Worm (Caenorhabditis elegans) whole organism, L2 larva: ENCODE results near the gene Y54G11A.19.
"Not testable (repeated sequence)": the region's sequence is repeated elsewhere in the genome, so short reads cannot be mapped to it uniquely, and the experiment has no call there.

Source experiments
- C34F6.9 ChIP-seq: fragments of 150-350 bp; optimal IDR thresholded peaks from 2 replicates; lab custom pipeline; 2014; ENCODE audit warnings: missing biosample characterization, missing genetic modification characterization
- F13H6.1 ChIP-seq: sonication (generic microtip); optimal IDR thresholded peaks from 2 replicates; lab custom pipeline; 2016; ENCODE audit warnings: missing genetic modification characterization, missing compliant biosample characterization
- R02D3.7 ChIP-seq: fragments of 150-350 bp; optimal IDR thresholded peaks from 2 replicates; lab custom pipeline; 2014; ENCODE audit warnings: missing biosample characterization, missing genetic modification characterization
- Y55F3AM.14 ChIP-seq: fragments of 200-800 bp; sonication (Bioruptor generic); optimal IDR thresholded peaks from 2 replicates; lab custom pipeline; 2018; ENCODE audit warnings: mild to moderate bottlenecking, missing genetic modification characterization, missing compliant biosample characterization
- ZK546.5 ChIP-seq: sonication (generic microtip); optimal IDR thresholded peaks from 2 replicates; lab custom pipeline; 2017; ENCODE audit warnings: missing biosample characterization, missing genetic modification characterization
- alr-1 ChIP-seq: fragments of 150-350 bp; optimal IDR thresholded peaks from 2 replicates; lab custom pipeline; 2014; ENCODE audit warnings: missing biosample characterization, missing genetic modification characterization
- ama-1 ChIP-seq: fragments of 150-350 bp; optimal IDR thresholded peaks from 2 replicates; lab custom pipeline; 2018; ENCODE audit warnings: inconsistent platforms
- blmp-1 ChIP-seq: sonication (generic microtip); optimal IDR thresholded peaks from 2 replicates; lab custom pipeline; 2017; ENCODE audit warnings: missing genetic modification characterization, mild to moderate bottlenecking, missing compliant biosample characterization, antibody characterized with exemption, moderate library complexity; ENCODE audit not compliant: insufficient read depth
- ceh-16 ChIP-seq: fragments of 150-350 bp; optimal IDR thresholded peaks from 2 replicates; lab custom pipeline; 2014; ENCODE audit warnings: missing biosample characterization, missing genetic modification characterization
- ceh-82 ChIP-seq: fragments of 150-350 bp; optimal IDR thresholded peaks from 2 replicates; lab custom pipeline; 2014; ENCODE audit warnings: missing biosample characterization, missing genetic modification characterization
- crh-2 ChIP-seq: sonication (generic microtip); optimal IDR thresholded peaks from 2 replicates; lab custom pipeline; 2017; ENCODE audit warnings: missing biosample characterization, missing genetic modification characterization
- dmd-4 ChIP-seq: sonication (generic microtip); optimal IDR thresholded peaks from 2 replicates; lab custom pipeline; 2017; ENCODE audit warnings: missing biosample characterization, missing genetic modification characterization
- egl-27 ChIP-seq: sonication (generic microtip); optimal IDR thresholded peaks from 3 replicates; lab custom pipeline; 2017; ENCODE audit warnings: missing biosample characterization, missing genetic modification reagents, missing genetic modification characterization
- elt-3 ChIP-seq: sonication (generic microtip); optimal IDR thresholded peaks from 2 replicates; lab custom pipeline; 2017; ENCODE audit warnings: missing biosample characterization, missing genetic modification characterization
- fos-1 ChIP-seq: fragments of 150-350 bp; optimal IDR thresholded peaks from 2 replicates; lab custom pipeline; 2014; ENCODE audit warnings: missing biosample characterization, missing genetic modification characterization
- gmeb-1 ChIP-seq: fragments of 150-350 bp; optimal IDR thresholded peaks from 2 replicates; lab custom pipeline; 2014; ENCODE audit warnings: missing biosample characterization, missing genetic modification characterization
- lin-13 ChIP-seq: fragments of 150-350 bp; optimal IDR thresholded peaks from 2 replicates; lab custom pipeline; 2014; ENCODE audit warnings: missing biosample characterization, missing genetic modification reagents, missing genetic modification characterization
- lin-39 ChIP-seq: fragments of 150-350 bp; optimal IDR thresholded peaks from 2 replicates; lab custom pipeline; 2014; ENCODE audit warnings: missing biosample characterization, missing genetic modification reagents, missing genetic modification characterization
- lsy-2 ChIP-seq, 2 experiments: fragments of 150-350 bp in 1 of 2; sonication (generic microtip) in 1 of 2; optimal IDR thresholded peaks; 2 replicates each; lab custom pipeline; 2014 to 2017; ENCODE audit warnings: missing biosample characterization in 2 of 2, missing genetic modification characterization in 2 of 2
- mab-5 ChIP-seq: fragments of 150-350 bp; optimal IDR thresholded peaks from 2 replicates; lab custom pipeline; 2014; ENCODE audit warnings: missing biosample characterization, missing genetic modification characterization
- mdl-1 ChIP-seq, 2 experiments: fragments of 150-350 bp in 1 of 2; sonication (generic microtip) in 1 of 2; optimal IDR thresholded peaks; 2 replicates each; lab custom pipeline; 2017; ENCODE audit warnings: missing biosample characterization in 2 of 2, missing genetic modification characterization in 2 of 2
- nhr-129 ChIP-seq: fragments of 150-350 bp; optimal IDR thresholded peaks from 2 replicates; lab custom pipeline; 2014; ENCODE audit warnings: missing biosample characterization, missing genetic modification characterization
- nhr-21 ChIP-seq: fragments of 150-350 bp; optimal IDR thresholded peaks from 2 replicates; lab custom pipeline; 2014; ENCODE audit warnings: missing biosample characterization, missing genetic modification characterization
- nhr-237 ChIP-seq: fragments of 150-350 bp; optimal IDR thresholded peaks from 2 replicates; lab custom pipeline; 2014; ENCODE audit warnings: missing biosample characterization, missing genetic modification characterization
- nhr-25 ChIP-seq: fragments of 150-350 bp; sonication (generic microtip); optimal IDR thresholded peaks from 3 replicates; lab custom pipeline; 2014; ENCODE audit warnings: missing biosample characterization, missing genetic modification characterization
- nhr-77 ChIP-seq: fragments of 150-350 bp; optimal IDR thresholded peaks from 2 replicates; lab custom pipeline; 2014; ENCODE audit warnings: missing biosample characterization, missing genetic modification characterization
- peb-1 ChIP-seq: fragments of 150-350 bp; optimal IDR thresholded peaks from 2 replicates; lab custom pipeline; 2014; ENCODE audit warnings: missing biosample characterization, missing genetic modification characterization
- sem-4 ChIP-seq: fragments of 150-350 bp; optimal IDR thresholded peaks from 2 replicates; lab custom pipeline; 2014; ENCODE audit warnings: missing biosample characterization, missing genetic modification reagents, missing genetic modification characterization
- skn-1 ChIP-seq: sonication (generic microtip); optimal IDR thresholded peaks from 2 replicates; lab custom pipeline; 2017; ENCODE audit warnings: missing biosample characterization, missing genetic modification characterization
- sma-3 ChIP-seq: sonication (generic microtip); optimal IDR thresholded peaks from 2 replicates; lab custom pipeline; 2016; ENCODE audit warnings: missing genetic modification reagents, missing genetic modification characterization, missing compliant biosample characterization
- sma-9 ChIP-seq, 2 experiments: fragments of 150-350 bp in 1 of 2; sonication (generic microtip) in 1 of 2; optimal IDR thresholded peaks; 2 replicates each; lab custom pipeline; 2014 to 2016; ENCODE audit warnings: missing genetic modification characterization in 2 of 2, mild to moderate bottlenecking in 1 of 2, missing biosample characterization in 1 of 2, missing compliant biosample characterization in 1 of 2, missing genetic modification reagents in 1 of 2, moderate library complexity in 1 of 2
- unc-55 ChIP-seq: fragments of 150-350 bp; sonication (generic microtip); optimal IDR thresholded peaks from 3 replicates; lab custom pipeline; 2014; ENCODE audit warnings: missing biosample characterization, missing genetic modification reagents, missing genetic modification characterization
- unc-62 ChIP-seq: fragments of 150-350 bp; optimal IDR thresholded peaks from 2 replicates; lab custom pipeline; 2014; ENCODE audit warnings: missing biosample characterization, missing genetic modification reagents, missing genetic modification characterization
- ztf-11 ChIP-seq: sonication (generic microtip); optimal IDR thresholded peaks from 2 replicates; lab custom pipeline; 2017; ENCODE audit warnings: missing biosample characterization, missing genetic modification characterization

The Y54G11A.19 gene

DNA sequence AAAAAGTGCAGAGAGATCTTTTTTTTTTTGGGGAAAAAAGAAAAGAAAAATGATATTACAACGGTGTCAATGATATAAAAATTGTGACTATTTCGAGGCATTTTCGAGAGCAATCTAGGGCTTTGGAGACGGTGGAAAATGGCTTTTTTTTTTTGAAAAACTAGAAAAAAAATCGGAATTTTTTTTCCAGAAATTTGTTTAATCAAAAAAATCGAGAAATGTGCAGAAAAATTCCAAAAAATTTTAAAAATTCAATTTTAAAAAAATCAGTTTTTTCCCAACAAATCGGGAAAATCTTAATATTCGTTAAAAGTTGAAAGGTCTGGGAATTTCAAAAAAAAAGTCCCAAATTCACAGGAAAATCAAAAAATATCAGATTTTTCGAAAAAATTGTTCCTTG, at the start of gene Y54G11A.19:
TSS of gene Y54G11A.19 (minus strand) at position 101 of the 400 bp plus-strand sequence.
- TF ChIP-seq Y55F3AM.14 (GFP tag; lab: Kevin White, UChicago): no peak
- TF ChIP-seq blmp-1 (tag; lab: Kevin White, UChicago): no peak
- TF ChIP-seq ZK546.5 (tag; lab: Kevin White, UChicago): no peak

DNA sequence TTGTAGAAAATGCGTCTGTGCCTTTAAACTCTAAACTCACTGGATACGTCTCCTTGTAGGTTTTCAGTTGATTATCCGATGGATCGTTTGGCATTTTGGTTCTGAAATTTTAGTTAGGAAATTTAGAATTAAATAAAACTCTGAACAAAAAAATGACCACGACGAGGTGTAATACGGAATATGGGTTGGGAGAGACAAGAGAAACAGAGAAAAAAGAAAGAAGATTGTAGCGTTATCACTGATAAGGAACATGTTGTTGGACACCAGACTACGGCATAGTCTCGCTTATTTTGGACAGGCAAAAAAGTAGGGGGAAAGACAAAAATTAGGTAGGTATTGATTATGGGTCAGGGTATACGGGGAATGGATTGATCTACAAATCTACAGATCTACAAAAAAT, 49.5 kb upstream of the Y54G11A.19 start, which contains the start of gene ctl-1:
TSS of gene ctl-1 (minus strand) at position 101 of the 400 bp plus-strand sequence.
- not testable (repeated sequence) for TF ChIP-seq gmeb-1 (tag; lab: Kevin White, UChicago); elt-3 (tag; lab: Kevin White, UChicago); nhr-77

DNA sequence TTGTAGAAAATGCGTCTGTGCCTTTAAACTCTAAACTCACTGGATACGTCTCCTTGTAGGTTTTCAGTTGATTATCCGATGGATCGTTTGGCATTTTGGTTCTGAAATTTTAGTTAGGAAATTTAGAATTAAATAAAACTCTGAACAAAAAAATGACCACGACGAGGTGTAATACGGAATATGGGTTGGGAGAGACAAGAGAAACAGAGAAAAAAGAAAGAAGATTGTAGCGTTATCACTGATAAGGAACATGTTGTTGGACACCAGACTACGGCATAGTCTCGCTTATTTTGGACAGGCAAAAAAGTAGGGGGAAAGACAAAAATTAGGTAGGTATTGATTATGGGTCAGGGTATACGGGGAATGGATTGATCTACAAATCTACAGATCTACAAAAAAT, 45.2 kb upstream of the Y54G11A.19 start, which contains the start of gene ctl-2:
TSS of gene ctl-2 (minus strand) at position 101 of the 400 bp plus-strand sequence.
- not testable (repeated sequence) for TF ChIP-seq crh-2 (tag; lab: Kevin White, UChicago); Y55F3AM.14 (GFP tag; lab: Kevin White, UChicago); ceh-82 (tag; lab: Kevin White, UChicago)

DNA sequence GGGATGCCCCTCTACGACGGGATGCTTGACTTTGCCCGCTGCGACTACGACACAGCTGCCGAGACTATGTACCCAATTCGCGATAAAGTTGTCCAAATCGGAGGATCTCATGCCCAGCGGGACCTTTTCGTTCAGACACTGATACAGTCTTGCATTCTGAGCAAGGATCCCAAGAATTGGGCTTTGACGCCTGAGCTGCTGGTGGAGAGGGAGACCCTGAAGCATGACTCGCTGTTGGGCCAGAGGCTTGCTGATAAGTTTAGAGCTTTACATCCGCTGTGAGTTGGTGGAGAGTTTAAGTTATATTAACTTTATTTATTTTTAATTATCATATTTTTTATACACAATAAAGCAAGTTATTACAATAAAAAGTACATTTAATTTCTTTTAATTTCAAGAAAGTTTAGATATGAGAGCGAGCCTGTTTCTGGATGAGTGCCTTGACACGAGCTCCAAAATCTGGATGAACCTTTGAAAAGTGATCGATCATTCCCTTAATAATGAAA, 42.6 kb upstream of the Y54G11A.19 start:
- no peak for TF ChIP-seq elt-3 (tag; lab: Kevin White, UChicago)
- TF ChIP-seq unc-55 (GFP tag; lab: Kevin White, UChicago): no peak
- no peak for TF ChIP-seq mdl-1 (tag; optimal IDR thresholded peaks at IDR 0.05; lab: Kevin White, UChicago)
- peak; percentile 3 for TF ChIP-seq gmeb-1 (tag; lab: Kevin White, UChicago)
- TF ChIP-seq ceh-16 (tag; lab: Kevin White, UChicago): no peak
- TF ChIP-seq skn-1 (tag; lab: Kevin White, UChicago): no peak
- no peak for TF ChIP-seq mab-5 (tag; lab: Kevin White, UChicago)
- TF ChIP-seq alr-1 (tag; lab: Kevin White, UChicago): no peak
- peak; percentile 24 for TF ChIP-seq lin-13 (GFP tag; lab: Kevin White, UChicago)
- no peak for TF ChIP-seq sma-3 (GFP tag; lab: Kevin White, UChicago)
- TF ChIP-seq lsy-2 (tag; optimal IDR thresholded peaks at IDR 0.05; lab: Kevin White, UChicago): no peak

DNA sequence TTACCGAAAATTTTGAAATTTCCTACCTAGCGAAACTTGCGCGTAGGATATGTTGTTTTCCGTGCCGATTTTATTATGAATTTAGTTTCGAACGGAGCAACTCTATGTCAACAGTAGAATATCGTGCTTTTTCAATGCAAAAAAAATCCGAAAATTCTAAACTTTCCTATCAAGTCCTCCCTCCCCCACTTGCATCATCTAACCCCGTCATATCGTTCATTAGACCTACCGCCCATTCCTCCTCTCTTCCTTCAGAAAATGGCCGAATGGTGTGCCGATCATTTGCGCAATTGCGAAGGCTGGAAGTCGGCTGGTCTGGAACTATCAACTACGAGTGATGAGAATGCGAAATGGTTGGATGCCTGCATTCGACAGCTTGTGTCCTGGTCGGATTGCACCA, 40.4 kb upstream of the Y54G11A.19 start, which contains the start of gene Y54G11A.7:
TSS of gene Y54G11A.7 (plus strand) at position 256 of the 400 bp plus-strand sequence.
- TF ChIP-seq sma-9 (GFP tag; optimal IDR thresholded peaks at IDR 0.05; lab: Kevin White, UChicago) (peak; percentile 23), nhr-129 (tag; lab: Kevin White, UChicago) (peak; percentile 91)
- TF ChIP-seq sma-9 (tag; optimal IDR thresholded peaks at IDR 0.05; lab: Kevin White, UChicago): not testable (repeated sequence)

DNA sequence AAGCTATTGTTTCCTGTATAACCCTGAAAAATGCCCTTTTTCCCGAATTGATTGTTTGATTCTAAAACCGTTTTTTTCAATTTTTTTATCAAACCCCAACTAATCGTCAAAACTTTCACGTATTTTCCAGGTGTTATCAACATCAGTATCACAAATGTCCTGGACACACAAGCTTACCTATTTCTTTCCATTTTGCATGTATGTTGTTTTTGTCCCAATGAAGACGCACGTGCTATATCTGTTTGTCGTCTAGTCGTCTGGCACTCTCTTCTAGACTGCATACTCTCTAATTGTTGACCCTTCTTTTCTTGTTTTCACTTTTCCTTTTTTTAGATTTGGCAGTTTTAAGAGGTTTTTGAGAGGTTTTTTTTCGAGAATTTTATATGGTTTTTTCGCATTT, 39.6 kb upstream of the Y54G11A.19 start:
- TF ChIP-seq lin-13 (GFP tag; lab: Kevin White, UChicago): peak; percentile 15
- no peak for TF ChIP-seq alr-1 (tag; lab: Kevin White, UChicago)
- no peak for TF ChIP-seq ztf-11 (tag; lab: Kevin White, UChicago)
- peak in 1 of 2 experiments; percentile 71 for TF ChIP-seq lsy-2 (tag; optimal IDR thresholded peaks at IDR 0.05; lab: Kevin White, UChicago)
- TF ChIP-seq C34F6.9: peak; percentile 67
- TF ChIP-seq unc-62: no peak
- peak; percentile 26 for TF ChIP-seq unc-55 (GFP tag; lab: Kevin White, UChicago)
- peak; percentile 74 for TF ChIP-seq gmeb-1 (tag; lab: Kevin White, UChicago)
- TF ChIP-seq ama-1 (lab: Kevin White, UChicago): no peak
- TF ChIP-seq mdl-1 (tag; optimal IDR thresholded peaks at IDR 0.05; lab: Kevin White, UChicago): peak; percentile 89 to 95
- TF ChIP-seq egl-27 (tag; lab: Kevin White, UChicago): no peak
- peak; percentile 26 for TF ChIP-seq fos-1
- peak; percentile 66 for TF ChIP-seq sma-3 (GFP tag; lab: Kevin White, UChicago)
- no peak for TF ChIP-seq dmd-4 (tag; lab: Kevin White, UChicago)
- TF ChIP-seq blmp-1 (tag; lab: Kevin White, UChicago): peak; percentile 90
- TF ChIP-seq nhr-129 (tag; lab: Kevin White, UChicago): peak; percentile 73
- TF ChIP-seq nhr-25 (tag; lab: Kevin White, UChicago): peak; percentile 72
- peak; percentile 83 for TF ChIP-seq sma-9 (GFP tag; optimal IDR thresholded peaks at IDR 0.05; lab: Kevin White, UChicago)
- no peak for TF ChIP-seq sma-9 (tag; optimal IDR thresholded peaks at IDR 0.05; lab: Kevin White, UChicago)
- TF ChIP-seq ZK546.5 (tag; lab: Kevin White, UChicago): no peak
- TF ChIP-seq peb-1 (tag; lab: Kevin White, UChicago): no peak
- no peak for TF ChIP-seq sem-4 (tag; lab: Kevin White, UChicago)
- no peak for TF ChIP-seq R02D3.7
- no peak for TF ChIP-seq lin-39
- TF ChIP-seq crh-2 (tag; lab: Kevin White, UChicago): peak; percentile 84
- TF ChIP-seq F13H6.1: peak; percentile 66
- peak; percentile 53 for TF ChIP-seq nhr-21
- TF ChIP-seq nhr-237: no peak
